Worm (Caenorhabditis elegans): Measurements from ENCODE around the gene fipr-7.

The fipr-7 gene

DNA sequence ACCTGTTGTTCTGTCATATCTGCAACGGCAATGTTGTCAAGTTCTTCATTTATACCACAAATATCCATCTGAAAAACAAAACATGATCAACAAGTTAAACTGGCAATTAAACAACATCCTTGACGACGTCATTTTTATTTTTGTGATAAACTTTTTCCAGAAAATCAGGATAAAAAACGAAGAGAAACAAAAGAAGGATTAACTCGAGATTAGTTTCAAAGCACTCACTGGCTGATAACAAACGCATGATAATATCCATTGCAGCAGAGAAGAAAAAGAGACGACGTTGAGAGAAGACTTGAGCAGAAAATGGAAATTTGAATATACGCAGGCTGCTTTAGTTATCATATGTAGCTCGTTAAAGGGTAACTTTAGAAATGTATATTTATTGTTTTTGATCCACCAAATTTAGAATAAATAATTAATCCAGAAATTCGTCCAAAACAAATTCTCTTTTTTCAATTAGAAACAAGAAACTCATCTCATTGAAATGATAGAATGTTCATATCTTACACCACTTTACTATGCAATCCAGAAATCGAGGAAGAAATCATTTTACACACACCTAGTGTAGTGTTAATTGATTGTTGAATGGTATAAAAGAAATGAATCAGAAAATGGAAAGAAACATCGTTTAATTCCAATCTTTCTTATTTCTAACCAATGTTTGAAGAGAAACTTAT is 11.6 kb downstream of the fipr-7 start, which contains the start of the genes C12D8.21 and col-148:
Gene C12D8.21 (minus strand): TSS at position 68 of the 683 bp plus-strand sequence.
Gene col-148 (plus strand): TSS at position 633 of the 683 bp plus-strand sequence.
- TF ChIP-seq B0336.3 (GFP tag; IDR thresholded peaks at IDR 0.05) (no peak), F23B12.7 (tag; optimal IDR thresholded peaks at IDR 0.05; ENCODE audit: insufficient read depth) (no peak), snpc-1.3 (tag; optimal IDR thresholded peaks at IDR 0.05; ENCODE audit: insufficient read depth) (no peak), K12H6.12 (tag; optimal IDR thresholded peaks at IDR 0.05) (no peak), F33H1.4 (GFP tag; IDR thresholded peaks at IDR 0.05) (no peak), sdz-38 (tag; optimal IDR thresholded peaks at IDR 0.05) (no peak), rcor-1 (GFP tag; IDR thresholded peaks at IDR 0.05) (no peak), somi-1 (GFP tag; optimal IDR thresholded peaks at IDR 0.05) (no peak), ztf-3 (GFP tag; optimal IDR thresholded peaks at IDR 0.05) (no peak)

DNA sequence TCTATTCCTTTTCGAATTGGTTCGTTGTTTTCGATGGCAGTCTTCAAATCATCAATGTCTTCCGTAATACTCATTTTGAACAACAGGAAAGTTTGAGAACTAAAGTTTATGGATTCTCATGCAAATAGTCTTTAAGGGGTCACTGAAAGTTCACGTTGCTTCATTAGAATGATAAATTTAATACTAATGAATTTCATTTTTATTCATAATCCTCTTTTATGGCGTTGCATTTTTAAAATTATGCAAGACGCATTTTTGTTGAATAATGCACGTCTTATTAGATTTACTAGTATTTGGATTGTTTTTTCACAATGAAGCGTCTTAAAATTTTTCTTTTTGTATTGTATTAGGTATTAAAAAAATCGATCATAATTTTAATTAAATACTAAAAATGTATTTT is 13.5 kb downstream of the fipr-7 start, which contains the start of gene C12D8.9:
Gene C12D8.9 (minus strand): TSS at position 101 of the 400 bp plus-strand sequence.
- TF ChIP-seq B0261.1 (tag; optimal IDR thresholded peaks at IDR 0.05), result no peak
- no peak for TF ChIP-seq die-1 (tag; optimal IDR thresholded peaks at IDR 0.05)
- TF ChIP-seq atf-7 (tag; optimal IDR thresholded peaks at IDR 0.05), result no peak
- no peak for TF ChIP-seq Y53F4B.3 (GFP tag; IDR thresholded peaks at IDR 0.05)
- no peak for TF ChIP-seq lsl-1 (GFP tag; optimal IDR thresholded peaks at IDR 0.05)
- no peak for TF ChIP-seq F49E8.2 (tag; optimal IDR thresholded peaks at IDR 0.05; ENCODE audit: insufficient read depth)
- no peak for TF ChIP-seq bed-1 (GFP tag; IDR thresholded peaks at IDR 0.05)
- no peak for TF ChIP-seq ceh-91 (GFP tag; IDR thresholded peaks at IDR 0.05)
- no peak for TF ChIP-seq nfya-1 (tag; optimal IDR thresholded peaks at IDR 0.05; ENCODE audit: borderline replicate concordance, insufficient read depth)
- TF ChIP-seq zfh-2 (GFP tag; conservative IDR thresholded peaks at IDR 0.05), result no peak
- no peak for TF ChIP-seq ztf-26 (tag; optimal IDR thresholded peaks at IDR 0.05)
- TF ChIP-seq nhr-90 (tag; optimal IDR thresholded peaks at IDR 0.05), result no peak
- TF ChIP-seq hsf-1 (GFP tag; IDR thresholded peaks at IDR 0.05), result no peak
- no peak for TF ChIP-seq F10E7.11 (tag; optimal IDR thresholded peaks at IDR 0.05)
- no peak for TF ChIP-seq ceh-27 (GFP tag; optimal IDR thresholded peaks at IDR 0.05)
- TF ChIP-seq K11D2.4 (GFP tag; IDR thresholded peaks at IDR 0.05), result no peak
- no peak for TF ChIP-seq nhr-179 (tag; optimal IDR thresholded peaks at IDR 0.05)
- TF ChIP-seq snpc-4 (GFP tag; optimal IDR thresholded peaks at IDR 0.05), result no peak
- no peak for TF ChIP-seq snpc-4 (tag; optimal IDR thresholded peaks at IDR 0.05)

DNA sequence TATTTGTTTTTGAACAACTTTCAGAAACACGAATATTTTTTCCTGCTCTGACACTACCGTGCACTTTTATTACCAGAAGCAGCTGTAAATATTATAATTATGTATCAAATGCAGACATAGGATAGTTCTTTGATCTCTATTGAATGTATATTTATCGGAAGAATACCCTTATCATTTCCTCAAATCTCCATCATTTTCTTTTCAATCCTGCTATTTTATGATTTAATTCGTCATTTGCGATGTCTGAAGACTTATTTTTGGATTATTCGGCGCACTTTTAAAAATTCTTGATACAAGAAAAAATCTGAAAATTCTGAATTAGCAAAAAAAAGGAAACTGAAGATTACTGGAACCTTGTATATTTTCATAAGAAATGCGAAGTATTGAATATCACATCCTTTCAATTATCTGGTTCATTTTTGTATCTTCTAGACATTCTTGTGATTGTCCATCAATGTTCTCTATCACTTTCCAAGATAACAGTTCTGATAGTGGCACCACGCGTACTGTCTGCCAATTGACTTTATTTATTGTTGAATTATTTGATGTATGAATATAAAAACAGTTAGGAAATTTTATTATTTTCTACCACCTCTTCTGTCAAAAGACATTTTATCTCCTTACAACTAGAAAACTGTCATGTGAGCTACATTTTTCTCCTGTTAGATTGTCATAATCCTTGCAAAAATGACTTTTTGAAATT is 14.5 kb downstream of the fipr-7 start:
- TF ChIP-seq nhr-80 (tag; optimal IDR thresholded peaks at IDR 0.05) (peak; percentile 61), snpc-4 (GFP tag; optimal IDR thresholded peaks at IDR 0.05) (no peak), snpc-4 (tag; optimal IDR thresholded peaks at IDR 0.05) (no peak)

DNA sequence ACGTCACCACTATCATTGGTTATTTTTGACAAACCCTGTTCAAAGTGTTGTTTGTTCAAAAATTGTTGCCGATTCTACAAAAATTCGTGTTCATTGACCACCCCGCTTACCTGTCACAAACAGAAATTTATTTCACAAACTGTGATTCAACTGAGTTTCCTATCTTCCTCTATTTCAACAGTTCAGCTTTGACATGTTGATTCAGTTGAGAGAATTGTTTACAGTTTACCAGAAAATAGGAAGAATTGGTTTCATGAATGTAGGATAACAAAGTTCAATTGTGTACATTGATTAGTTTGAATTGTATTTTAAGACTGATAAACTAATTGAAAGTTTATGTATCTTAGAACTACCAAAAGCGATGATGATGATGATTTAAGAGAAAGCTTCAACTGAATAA is 16.0 kb downstream of the fipr-7 start:
- TF ChIP-seq F57C9.4 (tag; optimal IDR thresholded peaks at IDR 0.05), result no peak
- TF ChIP-seq cebp-1 (GFP tag; IDR thresholded peaks at IDR 0.05), result no peak
- peak; percentile 34 for TF ChIP-seq cebp-1 (tag; optimal IDR thresholded peaks at IDR 0.05)
- TF ChIP-seq unc-62 (GFP tag; optimal IDR thresholded peaks at IDR 0.05), result peak; percentile 91
- no peak for TF ChIP-seq bed-2 (GFP tag; IDR thresholded peaks at IDR 0.05)

Data from whole organism, young adult.